Fruit fly (Drosophila melanogaster): ENCODE data around the gene CG2116.

CG2116 gene

dm6 chrX:8141353-8142066, 11.9 kb downstream of the CG2116 start (continued):
- TF ChIP-seq CG2889 (GFP tag; IDR thresholded peaks at IDR 0.05), result no peak
- TF ChIP-seq CG31388 (GFP tag; optimal IDR thresholded peaks at IDR 0.05), result no peak
- peak; percentile 44 for TF ChIP-seq CG18599 (GFP tag; optimal IDR thresholded peaks at IDR 0.05)
- TF ChIP-seq CG7372 (GFP tag; IDR thresholded peaks at IDR 0.05), result no peak
- peak; percentile 21; the same call in 1 of the 2 replicates for TF ChIP-seq CG17328 (GFP tag; IDR thresholded peaks at IDR 0.05)
- peak; percentile 45; the same call in 1 of the 2 replicates for TF ChIP-seq Rfx (GFP tag; IDR thresholded peaks at IDR 0.05)
- TF ChIP-seq HLHmδ (GFP tag; optimal IDR thresholded peaks at IDR 0.05), result no peak
- TF ChIP-seq CG30431 (GFP tag; optimal IDR thresholded peaks at IDR 0.05), result no peak
- TF ChIP-seq CG3407 (GFP tag; optimal IDR thresholded peaks at IDR 0.05), result no peak
- no peak for TF ChIP-seq slou (GFP tag; optimal IDR thresholded peaks at IDR 0.05)
- TF ChIP-seq wdn (GFP tag; IDR thresholded peaks at IDR 0.05), result no peak
- no peak for TF ChIP-seq zen2 (GFP tag; IDR thresholded peaks at IDR 0.05; ENCODE audit: partially characterized antibody)
- no peak for TF ChIP-seq hb (GFP tag; IDR thresholded peaks at IDR 0.05; ENCODE audit: partially characterized antibody)
- TF ChIP-seq D (optimal IDR thresholded peaks at IDR 0.05), result no peak
- TF ChIP-seq D (GFP tag; optimal IDR thresholded peaks at IDR 0.05), result no peak
- TF ChIP-seq nom (GFP tag; optimal IDR thresholded peaks at IDR 0.05), result peak; percentile 43
- no peak for TF ChIP-seq CG17385 (GFP tag; optimal IDR thresholded peaks at IDR 0.05)
- TF ChIP-seq pzg (GFP tag; optimal IDR thresholded peaks at IDR 0.05), result no peak
- no peak for TF ChIP-seq chm (GFP tag; IDR thresholded peaks at IDR 0.05)
- TF ChIP-seq sens (GFP tag), result peak; percentile 92
- no peak for TF ChIP-seq en (GFP tag; optimal IDR thresholded peaks at IDR 0.05)
- peak; percentile 67 for TF ChIP-seq lilli (GFP tag; optimal IDR thresholded peaks at IDR 0.05)
- no peak for TF ChIP-seq fd96Cb (tag; optimal IDR thresholded peaks at IDR 0.05)
- TF ChIP-seq psq (GFP tag; optimal IDR thresholded peaks at IDR 0.05), result no peak
- peak; percentile 11 for TF ChIP-seq CHES-1-like (GFP tag; optimal IDR thresholded peaks at IDR 0.05)
- peak; percentile 28 for TF ChIP-seq Dip3 (GFP tag; optimal IDR thresholded peaks at IDR 0.05)
- peak; percentile 28 for TF ChIP-seq unpg (GFP tag; optimal IDR thresholded peaks at IDR 0.05)
- TF ChIP-seq nmo (GFP tag; optimal IDR thresholded peaks at IDR 0.05), result no peak
- TF ChIP-seq Nf-YB (GFP tag; optimal IDR thresholded peaks at IDR 0.05), result no peak
- TF ChIP-seq lbe (GFP tag; optimal IDR thresholded peaks at IDR 0.05), result no peak
- peak; percentile 3 for TF ChIP-seq CG15269 (tag; optimal IDR thresholded peaks at IDR 0.05)
- no peak for TF ChIP-seq B-H1 (GFP tag; IDR thresholded peaks at IDR 0.05)
- no peak for TF ChIP-seq Gug (GFP tag; IDR thresholded peaks at IDR 0.05)
- no peak for TF ChIP-seq CG18764 (GFP tag; optimal IDR thresholded peaks at IDR 0.05)
- peak; percentile 23 for TF ChIP-seq HLH54F (GFP tag; optimal IDR thresholded peaks at IDR 0.05)
- TF ChIP-seq Vsx1 (GFP tag; optimal IDR thresholded peaks at IDR 0.05), result no peak
- TF ChIP-seq CG6175 (GFP tag; IDR thresholded peaks at IDR 0.05), result no peak
- peak; percentile 83 for TF ChIP-seq CG32767 (GFP tag; IDR thresholded peaks at IDR 0.05)
- TF ChIP-seq tio (GFP tag; optimal IDR thresholded peaks at IDR 0.05), result no peak
- TF ChIP-seq CG8924 (tag; optimal IDR thresholded peaks at IDR 0.05), result peak; percentile 4
- TF ChIP-seq gt (GFP tag; IDR thresholded peaks at IDR 0.05), result no peak
- TF ChIP-seq Hand (GFP tag; optimal IDR thresholded peaks at IDR 0.05), result peak; percentile 4
- no peak for TF ChIP-seq CG31224 (GFP tag; IDR thresholded peaks at IDR 0.05)
- peak; percentile 64 for TF ChIP-seq Adf1 (GFP tag; IDR thresholded peaks at IDR 0.05)
- peak; percentile 90 for TF ChIP-seq CG2120 (GFP tag; optimal IDR thresholded peaks at IDR 0.05)
- no peak for TF ChIP-seq H2.0 (GFP tag; IDR thresholded peaks at IDR 0.05)
- no peak for TF ChIP-seq maf-S (GFP tag; optimal IDR thresholded peaks at IDR 0.05)
- peak; percentile 12 for TF ChIP-seq Oli (tag; optimal IDR thresholded peaks at IDR 0.05)
- TF ChIP-seq Sry-δ (GFP tag; optimal IDR thresholded peaks at IDR 0.05), result no peak
- TF ChIP-seq Hmr (GFP tag; optimal IDR thresholded peaks at IDR 0.05), result peak; percentile 29
- no peak for TF ChIP-seq pnt (GFP tag; optimal IDR thresholded peaks at IDR 0.05)
